Fruit fly (Drosophila melanogaster) whole organism, wandering third instar larva: ENCODE data around the gene AIF.

Source experiments
- Dif ChIP-seq: fragments of 200-275, 200-300 bp; sonication (Bioruptor generic); optimal IDR thresholded peaks from 2 replicates; lab custom pipeline; 2018; ENCODE audit warnings: missing biosample characterization, missing genetic modification characterization; ENCODE audit not compliant: partially characterized antibody
- Hr78 ChIP-seq: fragments of >200 bp; optimal IDR thresholded peaks from 2 replicates; lab custom pipeline; 2017; ENCODE audit warnings: missing biosample characterization, missing genetic modification characterization
- Hr83 ChIP-seq: fragments of 200-300 bp; sonication (Bioruptor generic); optimal IDR thresholded peaks from 2 replicates; lab custom pipeline; 2016; ENCODE audit warnings: missing biosample characterization, mild to moderate bottlenecking, missing genetic modification characterization, moderate library complexity; ENCODE audit not compliant: poor library complexity, severe bottlenecking
- Jra ChIP-seq: sonication (Bioruptor generic); optimal IDR thresholded peaks from 2 replicates; lab custom pipeline; 2016; ENCODE audit warnings: missing biosample characterization, missing genetic modification characterization
- Mio ChIP-seq: sonication (Bioruptor generic); optimal IDR thresholded peaks from 2 replicates; lab custom pipeline; 2016; ENCODE audit warnings: missing biosample characterization, missing genetic modification characterization
- Myc ChIP-seq: fragments of >200 bp; optimal IDR thresholded peaks from 2 replicates; lab custom pipeline; 2017
- N ChIP-seq: fragments of >200 bp; optimal IDR thresholded peaks from 2 replicates; lab custom pipeline; 2018; ENCODE audit warnings: missing biosample characterization, missing external identifiers, missing genetic modification characterization
- brk ChIP-seq: fragments of 200-800 bp; sonication (Bioruptor generic); optimal IDR thresholded peaks from 2 replicates; lab custom pipeline; 2016; ENCODE audit warnings: missing biosample characterization, mild to moderate bottlenecking, missing genetic modification characterization
- dl ChIP-seq, 2 experiments: fragments of 175-275, 200-275 bp in 1 of 2; fragments of 200-275 bp in 1 of 2; sonication (Bioruptor generic); optimal IDR thresholded peaks; lab custom pipeline; 2018; ENCODE audit warnings: mild to moderate bottlenecking in 2 of 2, missing biosample characterization in 2 of 2, missing genetic modification characterization in 2 of 2, moderate library complexity in 2 of 2; ENCODE audit not compliant: partially characterized antibody in 2 of 2, insufficient read depth in 1 of 2
- dsf ChIP-seq: sonication (Bioruptor generic); optimal IDR thresholded peaks from 2 replicates; lab custom pipeline; 2016; ENCODE audit warnings: missing biosample characterization, missing genetic modification characterization, borderline replicate concordance
- pan ChIP-seq: fragments of >200 bp; optimal IDR thresholded peaks from 2 replicates; lab custom pipeline; 2017
- psq ChIP-seq: fragments of 200-800 bp; sonication (Bioruptor generic); optimal IDR thresholded peaks from 3 replicates; lab custom pipeline; 2017; ENCODE audit warnings: missing biosample characterization, mild to moderate bottlenecking, missing genetic modification characterization, moderate library complexity
- rgr ChIP-seq: fragments of 200-800 bp; sonication (Bioruptor generic); optimal IDR thresholded peaks from 3 replicates; lab custom pipeline; 2016; ENCODE audit warnings: missing biosample characterization, mild to moderate bottlenecking, missing genetic modification characterization
- woc ChIP-seq: sonication (Bioruptor generic); optimal IDR thresholded peaks from 2 replicates; lab custom pipeline; 2016; ENCODE audit warnings: missing biosample characterization, mild to moderate bottlenecking, missing genetic modification characterization

- peak; percentile 96 for TF ChIP-seq psq (GFP tag; lab: Kevin White, UChicago)
- peak; percentile 96 for TF ChIP-seq brk (GFP tag; lab: Kevin White, UChicago)
- peak; percentile 95 to 97 for TF ChIP-seq dl (GFP tag; optimal IDR thresholded peaks at IDR 0.05; lab: Kevin White, UChicago; ENCODE audit: insufficient read depth in 1 of 2, partially characterized antibody in 2 of 2)
- no peak for TF ChIP-seq N (GFP tag; lab: Kevin White, UChicago)
- peak; percentile 75 for TF ChIP-seq Jra
- TF ChIP-seq Hr78 (GFP tag; lab: Kevin White, UChicago) = no peak
- peak; percentile 99 for TF ChIP-seq Dif (GFP tag; lab: Kevin White, UChicago)
- TF ChIP-seq Mio (GFP tag; lab: Kevin White, UChicago) = peak; percentile 38
- peak; percentile 73 for TF ChIP-seq Hr83
- peak; percentile 81 for TF ChIP-seq dsf
- no peak for TF ChIP-seq Myc (lab: Kevin White, UChicago)
- TF ChIP-seq pan (lab: Kevin White, UChicago) = no peak
- peak; percentile 94 for TF ChIP-seq woc (GFP tag; lab: Kevin White, UChicago)
- TF ChIP-seq rgr = peak; percentile 98
Measured at dm6 chr2L:2130157-2130987, 21.2 kb upstream of the AIF start, which contains the start of gene Glyp.
